Worm (Caenorhabditis elegans): Measurements from ENCODE around the gene F36D4.6.
"Not testable (repeated sequence)": the region's sequence is repeated elsewhere in the genome, so short reads cannot be mapped to it uniquely, and the experiment has no call there.

Gene F36D4.6

ce11 chrV:9384359-9384758 is 42.6 kb downstream of the F36D4.6 start:
- TF ChIP-seq W03F9.2 (tag; optimal IDR thresholded peaks at IDR 0.05) (no peak), him-1 (tag; optimal IDR thresholded peaks at IDR 0.05) (no peak), dao-5 (tag; optimal IDR thresholded peaks at IDR 0.05) (no peak)

ce11 chrV:9382538-9383328 is 44.2 kb downstream of the F36D4.6 start:
- TF ChIP-seq dao-5 (tag; optimal IDR thresholded peaks at IDR 0.05) (no peak), him-1 (tag; optimal IDR thresholded peaks at IDR 0.05) (no peak), W03F9.2 (tag; optimal IDR thresholded peaks at IDR 0.05) (peak; percentile 54)

- no peak for TF ChIP-seq W03F9.2 (tag; optimal IDR thresholded peaks at IDR 0.05)
- TF ChIP-seq him-1 (tag; optimal IDR thresholded peaks at IDR 0.05): no peak
- no peak for TF ChIP-seq dao-5 (tag; optimal IDR thresholded peaks at IDR 0.05)
These were observed 45.1 kb downstream of the F36D4.6 start, which contains the start of gene E02C12.12 for ce11 chrV:9381846-9382363. Gene E02C12.12 (minus strand): TSS chrV:9382313.

- TF ChIP-seq W03F9.2, dao-5, him-1 (tag; optimal IDR thresholded peaks at IDR 0.05): not testable (repeated sequence)
These were observed 47.2 kb downstream of the F36D4.6 start, which contains the start of gene E02C12.11 for ce11 chrV:9379808-9380207. Gene E02C12.11 (minus strand): TSS chrV:9379908.

- TF ChIP-seq dao-5 (tag; optimal IDR thresholded peaks at IDR 0.05): no peak
- no peak for TF ChIP-seq him-1 (tag; optimal IDR thresholded peaks at IDR 0.05)
- no peak for TF ChIP-seq W03F9.2 (tag; optimal IDR thresholded peaks at IDR 0.05)
These were observed 48.6 kb downstream of the F36D4.6 start, which contains the start of gene E02C12.10 for ce11 chrV:9378335-9378734. Gene E02C12.10 (minus strand): TSS chrV:9378409.

Data from whole organism, L4/young adult.